Worm (Caenorhabditis elegans): ENCODE results near the gene unc-83.

The unc-83 gene

DNA sequence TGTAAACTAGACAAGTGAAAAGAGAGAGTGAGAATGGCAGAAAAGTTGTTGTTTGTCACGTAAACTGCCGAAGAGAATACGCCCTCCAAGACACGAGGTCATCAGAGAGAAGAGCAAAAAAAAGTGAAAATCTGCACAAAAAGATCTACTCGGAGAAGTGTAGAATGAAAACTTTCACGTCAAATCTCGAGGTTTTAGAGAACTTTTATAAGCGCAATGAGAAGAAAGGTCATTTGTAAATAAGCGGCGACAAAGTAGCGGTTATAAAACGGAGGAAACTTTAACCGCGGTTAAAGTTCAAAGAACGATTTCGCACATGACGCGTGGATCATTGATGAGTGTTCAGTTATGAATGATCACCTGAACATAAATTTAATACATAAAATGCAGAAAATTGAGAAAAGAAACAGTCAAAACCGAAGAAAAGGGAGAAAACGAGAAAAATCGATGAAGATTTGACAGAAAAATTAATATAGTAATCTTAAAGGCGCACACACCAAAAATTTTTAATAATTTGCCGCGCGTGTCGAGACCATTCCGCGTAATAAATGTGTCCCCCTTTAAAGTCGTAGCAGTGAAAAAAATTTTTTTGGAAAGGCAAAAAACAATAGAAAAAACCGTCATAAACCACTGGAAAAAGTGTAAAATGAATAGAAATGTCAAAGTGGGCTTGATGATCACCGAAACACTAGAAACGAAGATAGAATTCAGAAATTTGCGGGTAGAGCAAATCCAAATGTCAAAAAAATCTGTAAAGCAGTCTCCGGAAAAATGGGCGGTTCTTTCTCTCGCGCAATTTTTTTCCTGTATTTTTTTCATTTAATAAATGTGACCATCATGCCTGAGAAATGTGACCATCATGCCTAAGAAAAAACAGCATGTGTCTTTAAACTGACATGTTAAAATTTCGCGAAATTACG is 52.7 kb downstream of the unc-83 start (continued):
- TF ChIP-seq fos-1 (tag; optimal IDR thresholded peaks at IDR 0.05), result no peak
- no peak for TF ChIP-seq dmd-9 (GFP tag; IDR thresholded peaks at IDR 0.05)
- TF ChIP-seq ztf-7 (tag; optimal IDR thresholded peaks at IDR 0.05), result no peak
- TF ChIP-seq snpc-4 (tag; optimal IDR thresholded peaks at IDR 0.05), result no peak
- TF ChIP-seq daf-8 (GFP tag; IDR thresholded peaks at IDR 0.05), result no peak
- no peak for TF ChIP-seq set-16 (GFP tag; IDR thresholded peaks at IDR 0.05)
- TF ChIP-seq nhr-77 (tag; optimal IDR thresholded peaks at IDR 0.05), result no peak
- TF ChIP-seq unc-130 (GFP tag; optimal IDR thresholded peaks at IDR 0.05), result no peak
- TF ChIP-seq php-3 (GFP tag; IDR thresholded peaks at IDR 0.05), result 0 out of 2 replicates have a peak, but pooled peaks have one; percentile 18
- TF ChIP-seq spr-3 (GFP tag; optimal IDR thresholded peaks at IDR 0.05), result no peak
- TF ChIP-seq zfp-2 (tag; optimal IDR thresholded peaks at IDR 0.05), result no peak
- no peak for TF ChIP-seq ztf-11 (tag; optimal IDR thresholded peaks at IDR 0.05)
- TF ChIP-seq Y75B8A.6 (GFP tag; IDR thresholded peaks at IDR 0.05), result no peak
- TF ChIP-seq pha-4 (GFP tag; IDR thresholded peaks at IDR 0.05), result no peak
- TF ChIP-seq pha-4 (tag; optimal IDR thresholded peaks at IDR 0.05), result no peak
- TF ChIP-seq lir-3 (tag; optimal IDR thresholded peaks at IDR 0.05), result no peak
- TF ChIP-seq aly-2 (tag; optimal IDR thresholded peaks at IDR 0.05), result no peak
- TF ChIP-seq nhr-41 (GFP tag; IDR thresholded peaks at IDR 0.05), result no peak
- TF ChIP-seq unc-39 (tag; optimal IDR thresholded peaks at IDR 0.05), result no peak
- no peak for TF ChIP-seq egl-43 (GFP tag; IDR thresholded peaks at IDR 0.05)
- no peak for TF ChIP-seq nhr-102 (tag; optimal IDR thresholded peaks at IDR 0.05)
- no peak for TF ChIP-seq ceh-44 (GFP tag; IDR thresholded peaks at IDR 0.05)
- peak; percentile 38 for TF ChIP-seq nhr-28 (tag; optimal IDR thresholded peaks at IDR 0.05)
- TF ChIP-seq ceh-28 (tag; optimal IDR thresholded peaks at IDR 0.05), result no peak
- no peak for TF ChIP-seq duxl-1 (tag; optimal IDR thresholded peaks at IDR 0.05; ENCODE audit: poor library complexity)
- no peak for TF ChIP-seq nhr-76 (tag; optimal IDR thresholded peaks at IDR 0.05)
- TF ChIP-seq ceh-82 (tag; optimal IDR thresholded peaks at IDR 0.05), result no peak
- TF ChIP-seq zag-1 (tag; optimal IDR thresholded peaks at IDR 0.05), result no peak
- TF ChIP-seq attf-4 (tag; optimal IDR thresholded peaks at IDR 0.05), result no peak
- TF ChIP-seq lsy-2 (tag; optimal IDR thresholded peaks at IDR 0.05), result peak in 1 of 2 experiments; percentile 68
- peak; percentile 88 for TF ChIP-seq ama-1 (optimal IDR thresholded peaks at IDR 0.05)
- no peak for TF ChIP-seq nhr-11 (tag; optimal IDR thresholded peaks at IDR 0.05)
- no peak for TF ChIP-seq pqm-1 (tag; optimal IDR thresholded peaks at IDR 0.05)
- no peak for TF ChIP-seq R02D3.7 (tag; optimal IDR thresholded peaks at IDR 0.05)
- TF ChIP-seq dve-1 (tag; optimal IDR thresholded peaks at IDR 0.05; ENCODE audit: insufficient read depth), result peak; percentile 81
- peak; percentile 40 for TF ChIP-seq dmd-6 (GFP tag; IDR thresholded peaks at IDR 0.05)
- no peak for TF ChIP-seq T20F7.1 (GFP tag; optimal IDR thresholded peaks at IDR 0.05)
- no peak for TF ChIP-seq fkh-10 (GFP tag; optimal IDR thresholded peaks at IDR 0.05)
- TF ChIP-seq tra-1 (GFP tag; IDR thresholded peaks at IDR 0.05), result no peak
- TF ChIP-seq spr-1 (tag; optimal IDR thresholded peaks at IDR 0.05), result no peak
- no peak for TF ChIP-seq F49E8.2 (tag; optimal IDR thresholded peaks at IDR 0.05; ENCODE audit: borderline replicate concordance)
- TF ChIP-seq madf-5 (GFP tag; IDR thresholded peaks at IDR 0.05), result no peak
- no peak for TF ChIP-seq zfp-3 (GFP tag; conservative IDR thresholded peaks at IDR 0.05)
- TF ChIP-seq zip-2 (tag; optimal IDR thresholded peaks at IDR 0.05), result no peak
- no peak for TF ChIP-seq T26A8.4 (GFP tag; IDR thresholded peaks at IDR 0.05)
- peak; percentile 8 for TF ChIP-seq lin-13 (GFP tag; optimal IDR thresholded peaks at IDR 0.05)
- no peak for TF ChIP-seq daf-12 (tag; optimal IDR thresholded peaks at IDR 0.05)
- no peak for TF ChIP-seq lim-7 (GFP tag; IDR thresholded peaks at IDR 0.05)
- TF ChIP-seq ceh-62 (tag; optimal IDR thresholded peaks at IDR 0.05), result no peak
- TF ChIP-seq dmd-8 (GFP tag; IDR thresholded peaks at IDR 0.05), result no peak
- TF ChIP-seq saeg-2 (GFP tag; IDR thresholded peaks at IDR 0.05), result no peak
